Worm (Caenorhabditis elegans) whole organism, young adult: ENCODE results near the gene twk-32.
A peak's percentile ranks its signal among the peaks of the same experiment; 100 is the strongest.

Source experiments
- B0019.2 ChIP-seq: fragments of 200-800 bp; sonication (Bioruptor generic); conservative IDR thresholded peaks from 2 replicates; pipeline ENCODE4 v1.3.6; 2022; ENCODE audit warnings: missing genetic modification reagents, missing genetic modification characterization, missing compliant biosample characterization
- B0336.3 ChIP-seq: fragments of 200-800 bp; sonication (Bioruptor generic); IDR thresholded peaks from 2 replicates; pipeline ENCODE4 v1.3.6; 2022; ENCODE audit warnings: missing genetic modification characterization, missing compliant biosample characterization
- C17E4.6 ChIP-seq: fragments of 200-800 bp; sonication (Bioruptor generic); IDR thresholded peaks from 2 replicates; pipeline ENCODE4 v1.3.6; 2022; ENCODE audit warnings: missing genetic modification reagents, missing genetic modification characterization, missing compliant biosample characterization
- D2030.7 ChIP-seq: fragments of 200-800 bp; sonication (Bioruptor generic); IDR thresholded peaks from 2 replicates; pipeline ENCODE4 v1.3.6; 2022; ENCODE audit warnings: missing genetic modification reagents, missing genetic modification characterization, missing compliant biosample characterization
- F10E7.11 ChIP-seq: sonication (generic microtip); optimal IDR thresholded peaks from 2 replicates; lab custom pipeline; 2017; ENCODE audit warnings: mild to moderate bottlenecking, missing genetic modification characterization, moderate library complexity, missing compliant biosample characterization
- F37B4.10 ChIP-seq: fragments of 200-800 bp; sonication (Bioruptor generic); IDR thresholded peaks from 2 replicates; pipeline ENCODE4 v1.3.6; 2022; ENCODE audit warnings: missing genetic modification characterization, missing compliant biosample characterization
- F57A8.1 ChIP-seq: fragments of 200-800 bp; sonication (Bioruptor generic); optimal IDR thresholded peaks from 2 replicates; lab custom pipeline; 2018; ENCODE audit warnings: mild to moderate bottlenecking, missing genetic modification characterization, moderate library complexity, missing compliant biosample characterization
- K12H6.12 ChIP-seq: fragments of 200-800 bp; sonication (Bioruptor generic); optimal IDR thresholded peaks from 2 replicates; lab custom pipeline; 2018; ENCODE audit warnings: mild to moderate bottlenecking, missing genetic modification characterization, missing compliant biosample characterization
- T07F8.4 ChIP-seq: sonication (generic microtip); optimal IDR thresholded peaks from 2 replicates; lab custom pipeline; 2016; ENCODE audit warnings: mild to moderate bottlenecking, missing genetic modification characterization, moderate library complexity, missing compliant biosample characterization
- Y95B8A.8 ChIP-seq: fragments of 200-800 bp; sonication (Bioruptor generic); IDR thresholded peaks from 2 replicates; pipeline ENCODE4 v1.3.6; 2022; ENCODE audit warnings: missing genetic modification reagents, missing genetic modification characterization, missing compliant biosample characterization
- ZK185.1 ChIP-seq: sonication (generic microtip); optimal IDR thresholded peaks from 2 replicates; lab custom pipeline; 2016; ENCODE audit warnings: mild to moderate bottlenecking, missing genetic modification characterization, missing compliant biosample characterization; ENCODE audit not compliant: poor library complexity, severe bottlenecking
- akir-1 ChIP-seq: fragments of 200-800 bp; sonication (Bioruptor generic); optimal IDR thresholded peaks from 2 replicates; lab custom pipeline; 2018; ENCODE audit warnings: mild to moderate bottlenecking, missing genetic modification characterization, moderate library complexity, missing compliant biosample characterization
- aptf-2 ChIP-seq: fragments of 200-800 bp; sonication (Bioruptor generic); conservative IDR thresholded peaks from 2 replicates; pipeline ENCODE4 v1.3.6; 2022; ENCODE audit warnings: missing genetic modification reagents, missing genetic modification characterization, missing compliant biosample characterization
- aptf-3 ChIP-seq: fragments of 200-800 bp; sonication (Bioruptor generic); IDR thresholded peaks from 2 replicates; pipeline ENCODE4 v1.3.6; 2022; ENCODE audit warnings: missing genetic modification characterization, missing compliant biosample characterization
- atf-7 ChIP-seq: sonication (generic microtip); optimal IDR thresholded peaks from 2 replicates; lab custom pipeline; 2017; ENCODE audit warnings: mild to moderate bottlenecking, missing genetic modification characterization, missing compliant biosample characterization
- bed-1 ChIP-seq: fragments of 200-800 bp; sonication (Bioruptor generic); IDR thresholded peaks from 2 replicates; pipeline ENCODE4 v1.3.6; 2022; ENCODE audit warnings: missing genetic modification reagents, missing genetic modification characterization, missing compliant biosample characterization
- bed-2 ChIP-seq: fragments of 200-800 bp; sonication (Bioruptor generic); IDR thresholded peaks from 2 replicates; pipeline ENCODE4 v1.3.6; 2022; ENCODE audit warnings: missing genetic modification reagents, missing genetic modification characterization, missing compliant biosample characterization
- ccch-3 ChIP-seq: fragments of 200-800 bp; sonication (Bioruptor generic); optimal IDR thresholded peaks from 2 replicates; lab custom pipeline; 2018; ENCODE audit warnings: mild to moderate bottlenecking, missing genetic modification characterization, missing compliant biosample characterization
- ceh-79 ChIP-seq: sonication (generic microtip); optimal IDR thresholded peaks from 2 replicates; lab custom pipeline; 2017; ENCODE audit warnings: mild to moderate bottlenecking, missing genetic modification characterization, missing compliant biosample characterization
- ceh-91 ChIP-seq: fragments of 200-800 bp; sonication (Bioruptor generic); IDR thresholded peaks from 2 replicates; pipeline ENCODE4 v1.3.6; 2022; ENCODE audit warnings: missing genetic modification reagents, missing genetic modification characterization, missing compliant biosample characterization
- chd-7 ChIP-seq: sonication (generic microtip); optimal IDR thresholded peaks from 2 replicates; lab custom pipeline; 2016; ENCODE audit warnings: mild to moderate bottlenecking, missing genetic modification characterization, moderate library complexity, missing compliant biosample characterization
- dpl-1 ChIP-seq: fragments of 150-350 bp; optimal IDR thresholded peaks from 2 replicates; lab custom pipeline; 2014; ENCODE audit warnings: missing biosample characterization, missing genetic modification reagents, missing genetic modification characterization
- egl-18 ChIP-seq: fragments of 200-800 bp; sonication (Bioruptor generic); IDR thresholded peaks from 2 replicates; pipeline ENCODE4 v1.3.6; 2022; ENCODE audit warnings: missing genetic modification reagents, missing genetic modification characterization, missing compliant biosample characterization
- hlh-26 ChIP-seq: fragments of 200-800 bp; sonication (Bioruptor generic); conservative IDR thresholded peaks from 2 replicates; pipeline ENCODE4 v1.3.6; 2022; ENCODE audit warnings: missing genetic modification reagents, missing genetic modification characterization, missing compliant biosample characterization
- hmg-1.2 ChIP-seq: fragments of 200-800 bp; sonication (Bioruptor generic); IDR thresholded peaks from 2 replicates; pipeline ENCODE4 v1.3.6; 2022; ENCODE audit warnings: missing genetic modification reagents, missing genetic modification characterization, missing compliant biosample characterization
- let-526 ChIP-seq: fragments of 200-800 bp; sonication (Bioruptor generic); IDR thresholded peaks from 2 replicates; pipeline ENCODE4 v1.3.6; 2022; ENCODE audit warnings: missing genetic modification reagents, missing genetic modification characterization, missing compliant biosample characterization
- lsl-1 ChIP-seq: fragments of 200-800 bp; sonication (Bioruptor generic); optimal IDR thresholded peaks from 2 replicates; lab custom pipeline; 2018; ENCODE audit warnings: mild to moderate bottlenecking, missing genetic modification characterization, moderate library complexity, missing compliant biosample characterization
- lsy-27 ChIP-seq: sonication (generic microtip); optimal IDR thresholded peaks from 2 replicates; lab custom pipeline; 2017; ENCODE audit warnings: missing genetic modification characterization, mild to moderate bottlenecking, missing compliant biosample characterization, antibody characterized with exemption, missing genotype, borderline replicate concordance; ENCODE audit not compliant: insufficient read depth
- madf-10 ChIP-seq: sonication (generic microtip); optimal IDR thresholded peaks from 2 replicates; lab custom pipeline; 2016; ENCODE audit warnings: mild to moderate bottlenecking, missing genetic modification characterization, missing compliant biosample characterization
- madf-6 ChIP-seq: fragments of 200-800 bp; sonication (Bioruptor generic); IDR thresholded peaks from 2 replicates; pipeline ENCODE4 v1.3.6; 2022; ENCODE audit warnings: missing genetic modification reagents, missing genetic modification characterization, missing compliant biosample characterization
- nfyb-1 ChIP-seq: fragments of 200-800 bp; sonication (Bioruptor generic); IDR thresholded peaks from 2 replicates; pipeline ENCODE4 v1.3.6; 2022; ENCODE audit warnings: missing genetic modification reagents, missing genetic modification characterization, missing compliant biosample characterization
- nhr-120 ChIP-seq: fragments of 200-800 bp; sonication (Bioruptor generic); IDR thresholded peaks from 2 replicates; pipeline ENCODE4 v1.3.6; 2022; ENCODE audit warnings: missing genetic modification characterization, missing compliant biosample characterization
- nhr-27 ChIP-seq: fragments of 200-800 bp; sonication (Bioruptor generic); optimal IDR thresholded peaks from 2 replicates; lab custom pipeline; 2018; ENCODE audit warnings: mild to moderate bottlenecking, missing genetic modification characterization, moderate library complexity, missing compliant biosample characterization
- nhr-80 ChIP-seq: sonication (generic microtip); optimal IDR thresholded peaks from 2 replicates; lab custom pipeline; 2016; ENCODE audit warnings: missing genetic modification characterization, missing compliant biosample characterization
- nhr-90 ChIP-seq: sonication (generic microtip); optimal IDR thresholded peaks from 2 replicates; lab custom pipeline; 2016; ENCODE audit warnings: missing genotype, mild to moderate bottlenecking, missing genetic modification characterization, missing compliant biosample characterization
- sdz-38 ChIP-seq: sonication (generic microtip); optimal IDR thresholded peaks from 2 replicates; lab custom pipeline; 2016; ENCODE audit warnings: missing genotype, missing genetic modification characterization, missing compliant biosample characterization
- snpc-3.4 ChIP-seq: sonication (generic microtip); optimal IDR thresholded peaks from 2 replicates; lab custom pipeline; 2017; ENCODE audit warnings: missing genetic modification characterization, mild to moderate bottlenecking, missing compliant biosample characterization, antibody characterized with exemption, moderate library complexity, missing genotype, missing genetic modification reagents
- sptf-2 ChIP-seq: fragments of 200-800 bp; sonication (Bioruptor generic); optimal IDR thresholded peaks from 2 replicates; lab custom pipeline; 2018; ENCODE audit warnings: mild to moderate bottlenecking, missing genetic modification characterization, missing compliant biosample characterization
- tbp1 ChIP-seq: fragments of 200-800 bp; sonication (Bioruptor generic); optimal IDR thresholded peaks from 2 replicates; lab custom pipeline; 2018; ENCODE audit warnings: mild to moderate bottlenecking, missing genetic modification characterization, missing compliant biosample characterization
- tbx-9 ChIP-seq: sonication (generic microtip); optimal IDR thresholded peaks from 2 replicates; lab custom pipeline; 2016; ENCODE audit warnings: borderline replicate concordance, missing genetic modification characterization, inconsistent platforms, missing compliant biosample characterization
- xnd-1 ChIP-seq: sonication (generic microtip); optimal IDR thresholded peaks from 2 replicates; lab custom pipeline; 2016; ENCODE audit warnings: missing genotype, missing genetic modification reagents, missing genetic modification characterization, missing compliant biosample characterization
- zfh-2 ChIP-seq: fragments of 200-800 bp; sonication (Bioruptor generic); conservative IDR thresholded peaks from 2 replicates; pipeline ENCODE4 v1.3.6; 2022; ENCODE audit warnings: missing genetic modification reagents, missing genetic modification characterization, missing compliant biosample characterization
- ztf-22 ChIP-seq: fragments of 200-800 bp; sonication (Bioruptor generic); optimal IDR thresholded peaks from 2 replicates; lab custom pipeline; 2018; ENCODE audit warnings: mild to moderate bottlenecking, missing genetic modification characterization, moderate library complexity, missing compliant biosample characterization
- ztf-25 ChIP-seq: fragments of 200-800 bp; sonication (Bioruptor generic); IDR thresholded peaks from 2 replicates; pipeline ENCODE4 v1.3.6; 2022; ENCODE audit warnings: missing genetic modification reagents, missing genetic modification characterization, missing compliant biosample characterization

The twk-32 gene

DNA sequence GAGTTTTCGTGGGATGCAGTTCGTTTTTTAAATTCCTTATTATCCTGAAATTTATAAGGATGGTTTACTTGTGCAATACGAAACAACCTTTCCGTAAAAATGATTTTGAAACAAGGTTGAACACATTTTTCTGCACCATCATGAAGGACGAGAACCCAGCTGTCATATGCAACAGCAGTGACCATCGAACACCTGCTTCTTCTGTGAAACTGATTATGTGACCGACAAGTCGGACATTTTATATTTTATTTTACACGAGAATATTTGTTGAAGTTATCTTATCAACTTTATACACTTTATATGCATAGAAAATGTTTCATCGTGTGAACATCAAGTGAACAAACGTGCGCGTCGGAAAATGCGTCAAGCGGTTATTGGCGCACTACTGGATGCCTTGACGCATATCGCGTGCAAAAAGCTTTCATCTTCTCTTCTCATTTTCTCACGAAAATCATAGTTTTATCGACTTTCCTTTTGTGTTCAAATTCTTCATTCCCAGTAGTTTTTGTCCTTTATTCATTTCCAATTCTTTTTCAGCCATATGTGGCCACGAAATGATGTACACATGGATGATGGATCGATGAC lies 22.5 kb downstream of the twk-32 start, which contains the start of gene sel-10 (continued):
- peak; percentile 71; the same call in 1 of the 2 replicates for TF ChIP-seq madf-6 (GFP tag; lab: Robert Waterston, UW)
- TF ChIP-seq bed-2 (GFP tag; lab: Robert Waterston, UW), result no peak
- TF ChIP-seq nhr-90, result no peak
- TF ChIP-seq Y95B8A.8 (GFP tag; lab: Robert Waterston, UW), result no peak
- TF ChIP-seq F57A8.1 (GFP tag; lab: Kevin White, UChicago), result no peak
- no peak; the same call in none of the 2 replicates for TF ChIP-seq nfyb-1
- TF ChIP-seq sptf-2 (GFP tag; lab: Kevin White, UChicago), result no peak
- TF ChIP-seq akir-1 (GFP tag; lab: Kevin White, UChicago), result no peak
- no peak for TF ChIP-seq hlh-26
- TF ChIP-seq atf-7 (tag; lab: Kevin White, UChicago), result no peak
- no peak for TF ChIP-seq T07F8.4 (tag; lab: Kevin White, UChicago)
- TF ChIP-seq dpl-1 (GFP tag; lab: Kevin White, UChicago), result peak; percentile 7
- TF ChIP-seq ztf-22 (GFP tag; lab: Kevin White, UChicago), result no peak
- no peak for TF ChIP-seq egl-18 (GFP tag; lab: Robert Waterston, UW)
- TF ChIP-seq aptf-2, result no peak
- no peak for TF ChIP-seq tbx-9
- peak; percentile 67 for TF ChIP-seq ZK185.1 (tag; lab: Kevin White, UChicago)
- TF ChIP-seq snpc-3.4 (tag; lab: Kevin White, UChicago), result peak; percentile 18
- no peak for TF ChIP-seq aptf-3 (GFP tag; lab: Robert Waterston, UW)
- TF ChIP-seq nhr-80 (tag; lab: Kevin White, UChicago), result peak; percentile 66
- TF ChIP-seq lsl-1 (GFP tag; lab: Kevin White, UChicago), result peak; percentile 43
- no peak for TF ChIP-seq ztf-25 (GFP tag; lab: Robert Waterston, UW)
- no peak for TF ChIP-seq madf-10 (tag; lab: Kevin White, UChicago)
- no peak for TF ChIP-seq ccch-3
- TF ChIP-seq F37B4.10, result no peak
- TF ChIP-seq hmg-1.2 (GFP tag; lab: Robert Waterston, UW), result no peak
- no peak for TF ChIP-seq C17E4.6 (GFP tag; lab: Robert Waterston, UW)
- no peak for TF ChIP-seq chd-7
- TF ChIP-seq B0336.3, result no peak
- no peak for TF ChIP-seq zfh-2 (GFP tag; lab: Robert Waterston, UW)
- no peak for TF ChIP-seq ceh-91
- no peak for TF ChIP-seq nhr-27 (tag; lab: Kevin White, UChicago)
- TF ChIP-seq bed-1 (GFP tag; lab: Robert Waterston, UW), result no peak
- peak; percentile 31 for TF ChIP-seq K12H6.12 (tag; lab: Kevin White, UChicago)
- TF ChIP-seq lsy-27 (tag; lab: Kevin White, UChicago), result no peak
- no peak for TF ChIP-seq ceh-79 (tag; lab: Kevin White, UChicago)
- no peak for TF ChIP-seq D2030.7 (GFP tag; lab: Robert Waterston, UW)
- TF ChIP-seq xnd-1 (tag; lab: Kevin White, UChicago), result no peak
- TF ChIP-seq F10E7.11 (tag; lab: Kevin White, UChicago), result no peak
- no peak for TF ChIP-seq tbp1 (GFP tag; lab: Kevin White, UChicago)
- no peak for TF ChIP-seq nhr-120
- no peak for TF ChIP-seq sdz-38 (tag; lab: Kevin White, UChicago)
- no peak for TF ChIP-seq B0019.2 (GFP tag; lab: Robert Waterston, UW)
- no peak for TF ChIP-seq let-526
